Worm (Caenorhabditis elegans) whole organism, young adult: ENCODE results near the gene C45G9.14.
A peak's percentile ranks its signal among the peaks of the same experiment; 100 is the strongest.

Experiments
- B0336.3 ChIP-seq: fragments of 200-800 bp; sonication (Bioruptor generic); IDR thresholded peaks from 2 replicates; pipeline ENCODE4 v1.3.6; 2022; ENCODE audit warnings: missing genetic modification characterization, missing compliant biosample characterization
- F23B12.7 ChIP-seq: sonication (generic microtip); optimal IDR thresholded peaks from 2 replicates; lab custom pipeline; 2017; ENCODE audit warnings: missing genetic modification characterization, mild to moderate bottlenecking, missing compliant biosample characterization, antibody characterized with exemption, moderate library complexity; ENCODE audit not compliant: insufficient read depth
- F33H1.4 ChIP-seq: fragments of 200-800 bp; sonication (Bioruptor generic); IDR thresholded peaks from 2 replicates; pipeline ENCODE4 v1.3.6; 2022; ENCODE audit warnings: missing genetic modification reagents, missing genetic modification characterization, missing compliant biosample characterization
- F37B4.10 ChIP-seq: fragments of 200-800 bp; sonication (Bioruptor generic); IDR thresholded peaks from 2 replicates; pipeline ENCODE4 v1.3.6; 2022; ENCODE audit warnings: missing genetic modification characterization, missing compliant biosample characterization
- F52B5.7 ChIP-seq: sonication (generic microtip); optimal IDR thresholded peaks from 2 replicates; lab custom pipeline; 2016; ENCODE audit warnings: mild to moderate bottlenecking, missing genetic modification characterization, missing compliant biosample characterization
- Y67H2A.10 ChIP-seq: fragments of 200-800 bp; sonication (Bioruptor generic); conservative IDR thresholded peaks from 2 replicates; pipeline ENCODE4 v1.3.6; 2022; ENCODE audit warnings: missing genetic modification reagents, missing genetic modification characterization, missing compliant biosample characterization
- Y79H2A.3 ChIP-seq: fragments of 200-800 bp; sonication (Bioruptor generic); conservative IDR thresholded peaks from 2 replicates; pipeline ENCODE4 v1.3.6; 2022; ENCODE audit warnings: missing genetic modification reagents, missing genetic modification characterization, missing compliant biosample characterization
- Y95B8A.8 ChIP-seq: fragments of 200-800 bp; sonication (Bioruptor generic); IDR thresholded peaks from 2 replicates; pipeline ENCODE4 v1.3.6; 2022; ENCODE audit warnings: missing genetic modification reagents, missing genetic modification characterization, missing compliant biosample characterization
- aptf-2 ChIP-seq: fragments of 200-800 bp; sonication (Bioruptor generic); conservative IDR thresholded peaks from 2 replicates; pipeline ENCODE4 v1.3.6; 2022; ENCODE audit warnings: missing genetic modification reagents, missing genetic modification characterization, missing compliant biosample characterization
- athp-1 ChIP-seq: sonication (generic microtip); optimal IDR thresholded peaks from 2 replicates; lab custom pipeline; 2017; ENCODE audit warnings: mild to moderate bottlenecking, missing genetic modification characterization, missing compliant biosample characterization
- cebp-2 ChIP-seq: fragments of 200-800 bp; sonication (Bioruptor generic); IDR thresholded peaks from 2 replicates; pipeline ENCODE4 v1.3.6; 2022; ENCODE audit warnings: missing genetic modification characterization, missing compliant biosample characterization
- ceh-100 ChIP-seq: fragments of 200-800 bp; sonication (Bioruptor generic); IDR thresholded peaks from 2 replicates; pipeline ENCODE4 v1.3.6; 2022; ENCODE audit warnings: missing genetic modification reagents, missing genetic modification characterization, missing compliant biosample characterization
- ceh-27 ChIP-seq: fragments of 200-800 bp; sonication (Bioruptor generic); optimal IDR thresholded peaks from 2 replicates; lab custom pipeline; 2018; ENCODE audit warnings: mild to moderate bottlenecking, missing genetic modification characterization, moderate library complexity, missing compliant biosample characterization
- dox-1 ChIP-seq: fragments of 200-800 bp; sonication (Bioruptor generic); IDR thresholded peaks from 2 replicates; pipeline ENCODE4 v1.3.6; 2022; ENCODE audit warnings: missing genetic modification reagents, missing genetic modification characterization, missing compliant biosample characterization
- efl-1 ChIP-seq: fragments of 150-350 bp; optimal IDR thresholded peaks from 2 replicates; lab custom pipeline; 2014; ENCODE audit warnings: missing biosample characterization, missing genetic modification reagents, missing genetic modification characterization
- ekl-4 ChIP-seq: fragments of 200-800 bp; sonication (Bioruptor generic); IDR thresholded peaks from 2 replicates; pipeline ENCODE4 v1.3.6; 2022; ENCODE audit warnings: missing genetic modification reagents, missing genetic modification characterization, missing compliant biosample characterization
- lag-1 ChIP-seq: fragments of 200-800 bp; sonication (Bioruptor generic); IDR thresholded peaks from 2 replicates; pipeline ENCODE4 v1.3.6; 2022; ENCODE audit warnings: missing genetic modification reagents, missing genetic modification characterization, missing compliant biosample characterization
- let-526 ChIP-seq: fragments of 200-800 bp; sonication (Bioruptor generic); IDR thresholded peaks from 2 replicates; pipeline ENCODE4 v1.3.6; 2022; ENCODE audit warnings: missing genetic modification reagents, missing genetic modification characterization, missing compliant biosample characterization
- lin-40 ChIP-seq: sonication (generic microtip); optimal IDR thresholded peaks from 2 replicates; lab custom pipeline; 2016; ENCODE audit warnings: missing genetic modification characterization, mild to moderate bottlenecking, missing compliant biosample characterization, missing genotype, missing genetic modification reagents
- lsl-1 ChIP-seq: fragments of 200-800 bp; sonication (Bioruptor generic); optimal IDR thresholded peaks from 2 replicates; lab custom pipeline; 2018; ENCODE audit warnings: mild to moderate bottlenecking, missing genetic modification characterization, moderate library complexity, missing compliant biosample characterization
- madf-10 ChIP-seq: sonication (generic microtip); optimal IDR thresholded peaks from 2 replicates; lab custom pipeline; 2016; ENCODE audit warnings: mild to moderate bottlenecking, missing genetic modification characterization, missing compliant biosample characterization
- madf-8 ChIP-seq: fragments of 200-800 bp; sonication (Bioruptor generic); conservative IDR thresholded peaks from 2 replicates; pipeline ENCODE4 v1.3.6; 2022; ENCODE audit warnings: missing genetic modification reagents, missing genetic modification characterization, missing compliant biosample characterization
- mes-4 ChIP-seq: sonication (generic microtip); optimal IDR thresholded peaks from 2 replicates; lab custom pipeline; 2016; ENCODE audit warnings: missing genotype, missing genetic modification characterization, missing compliant biosample characterization
- nfya-1 ChIP-seq: sonication (generic microtip); optimal IDR thresholded peaks from 2 replicates; lab custom pipeline; 2017; ENCODE audit warnings: antibody characterized with exemption, missing compliant biosample characterization, missing genetic modification characterization, borderline replicate concordance; ENCODE audit not compliant: insufficient read depth
- nhr-27 ChIP-seq: fragments of 200-800 bp; sonication (Bioruptor generic); optimal IDR thresholded peaks from 2 replicates; lab custom pipeline; 2018; ENCODE audit warnings: mild to moderate bottlenecking, missing genetic modification characterization, moderate library complexity, missing compliant biosample characterization
- nhr-80 ChIP-seq: sonication (generic microtip); optimal IDR thresholded peaks from 2 replicates; lab custom pipeline; 2016; ENCODE audit warnings: missing genetic modification characterization, missing compliant biosample characterization
- rpc-1 ChIP-seq, 2 experiments: fragments of 150-350 bp in 1 of 2; sonication (generic microtip) in 1 of 2; optimal IDR thresholded peaks; 2 replicates each; lab custom pipeline; 2014 to 2018; ENCODE audit warnings: missing biosample characterization in 1 of 2, missing genetic modification characterization in 1 of 2, missing genetic modification reagents in 1 of 2, missing genotype in 1 of 2
- sea-2 ChIP-seq: fragments of 200-800 bp; sonication (Bioruptor generic); IDR thresholded peaks from 2 replicates; pipeline ENCODE4 v1.3.6; 2022; ENCODE audit warnings: missing genetic modification characterization, missing compliant biosample characterization
- snpc-4 ChIP-seq, 5 experiments: fragments of 150-350 bp in 1 of 5; sonication (generic microtip) in 4 of 5; optimal IDR thresholded peaks; 2 replicates each; lab custom pipeline; 2014 to 2018; ENCODE audit warnings: missing genetic modification characterization in 5 of 5, missing biosample characterization in 3 of 5, antibody characterized with exemption in 2 of 5, mild to moderate bottlenecking in 2 of 5, missing compliant biosample characterization in 2 of 5, missing genotype in 2 of 5, moderate library complexity in 2 of 5, missing genetic modification reagents in 1 of 5
- somi-1 ChIP-seq: fragments of 200-800 bp; sonication (Bioruptor generic); optimal IDR thresholded peaks from 2 replicates; lab custom pipeline; 2018; ENCODE audit warnings: mild to moderate bottlenecking, missing genetic modification characterization, missing compliant biosample characterization
- tbp1 ChIP-seq: fragments of 200-800 bp; sonication (Bioruptor generic); optimal IDR thresholded peaks from 2 replicates; lab custom pipeline; 2018; ENCODE audit warnings: mild to moderate bottlenecking, missing genetic modification characterization, missing compliant biosample characterization
- tlf-1 ChIP-seq: fragments of 200-800 bp; sonication (Bioruptor generic); optimal IDR thresholded peaks from 2 replicates; lab custom pipeline; 2018; ENCODE audit warnings: mild to moderate bottlenecking, missing genetic modification characterization, missing compliant biosample characterization
- unc-130 ChIP-seq: sonication (generic microtip); optimal IDR thresholded peaks from 2 replicates; lab custom pipeline; 2016; ENCODE audit warnings: missing genetic modification reagents, missing genetic modification characterization, missing compliant biosample characterization
- ztf-22 ChIP-seq: fragments of 200-800 bp; sonication (Bioruptor generic); optimal IDR thresholded peaks from 2 replicates; lab custom pipeline; 2018; ENCODE audit warnings: mild to moderate bottlenecking, missing genetic modification characterization, moderate library complexity, missing compliant biosample characterization
- ztf-28 ChIP-seq: fragments of 200-800 bp; sonication (Bioruptor generic); IDR thresholded peaks from 2 replicates; pipeline ENCODE4 v1.3.6; 2022; ENCODE audit warnings: missing genetic modification reagents, missing genetic modification characterization, missing compliant biosample characterization

The C45G9.14 gene

ce11 chrIII:4998956-4999425 lies 45.8 kb upstream of the C45G9.14 start, which contains the start of gene smcr-8 (continued):
- TF ChIP-seq ekl-4 (GFP tag; lab: Robert Waterston, UW) = 0 out of 2 replicates have a peak, but pooled peaks have one; percentile 42
- TF ChIP-seq mes-4 (tag; lab: Kevin White, UChicago) = no peak
- TF ChIP-seq somi-1 (GFP tag; lab: Kevin White, UChicago) = no peak
- peak; percentile 78 for TF ChIP-seq unc-130 (GFP tag; lab: Kevin White, UChicago)
- TF ChIP-seq cebp-2 (GFP tag; lab: Robert Waterston, UW) = no peak
- peak; percentile 23 for TF ChIP-seq tlf-1 (GFP tag; lab: Kevin White, UChicago)
- TF ChIP-seq nhr-80 (tag; lab: Kevin White, UChicago) = peak; percentile 32
- 0 out of 2 replicates have a peak, but pooled peaks have one; percentile 40 for TF ChIP-seq Y79H2A.3 (GFP tag; lab: Robert Waterston, UW)
- peak; percentile 49 for TF ChIP-seq ceh-27
- no peak for TF ChIP-seq snpc-4 (GFP tag; optimal IDR thresholded peaks at IDR 0.05; lab: Kevin White, UChicago)
- no peak for TF ChIP-seq snpc-4 (tag; optimal IDR thresholded peaks at IDR 0.05; lab: Kevin White, UChicago)
- no peak for TF ChIP-seq nhr-27
- TF ChIP-seq ztf-28 (GFP tag; lab: Robert Waterston, UW) = 0 out of 2 replicates have a peak, but pooled peaks have one; percentile 75
- TF ChIP-seq madf-8 (GFP tag; lab: Robert Waterston, UW) = peak; percentile 69
- peak; percentile 86 for TF ChIP-seq dox-1 (GFP tag; lab: Robert Waterston, UW)

DNA sequence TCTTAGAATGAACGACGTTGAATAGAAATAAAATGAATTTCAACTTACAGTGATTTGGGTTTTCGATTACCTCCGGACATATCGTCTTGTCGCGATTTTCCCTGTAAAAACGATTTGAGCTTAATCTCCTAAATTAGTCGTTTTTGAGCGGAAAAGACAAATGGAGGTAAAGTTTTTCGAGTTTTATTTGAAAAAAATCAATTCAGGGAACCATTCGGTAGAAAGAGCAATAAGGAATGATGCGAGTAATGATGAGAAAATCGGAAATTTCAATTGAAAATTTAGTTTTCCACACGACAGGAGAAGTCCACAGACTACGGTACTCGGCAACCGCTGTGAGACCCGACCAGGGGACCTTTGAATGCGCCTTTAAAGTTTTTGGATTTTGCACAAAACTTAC lies 42.6 kb upstream of the C45G9.14 start, which contains the start of gene R144.10:
Gene R144.10, minus strand, starts transcription at position 101 of the 400 bp plus-strand sequence.
- TF ChIP-seq nfya-1 (tag; lab: Kevin White, UChicago) (no peak), F33H1.4 (GFP tag; lab: Robert Waterston, UW) (peak; percentile 50), lsl-1 (peak; percentile 49)
- TF ChIP-seq, all 124 proteins: peak for 2

DNA sequence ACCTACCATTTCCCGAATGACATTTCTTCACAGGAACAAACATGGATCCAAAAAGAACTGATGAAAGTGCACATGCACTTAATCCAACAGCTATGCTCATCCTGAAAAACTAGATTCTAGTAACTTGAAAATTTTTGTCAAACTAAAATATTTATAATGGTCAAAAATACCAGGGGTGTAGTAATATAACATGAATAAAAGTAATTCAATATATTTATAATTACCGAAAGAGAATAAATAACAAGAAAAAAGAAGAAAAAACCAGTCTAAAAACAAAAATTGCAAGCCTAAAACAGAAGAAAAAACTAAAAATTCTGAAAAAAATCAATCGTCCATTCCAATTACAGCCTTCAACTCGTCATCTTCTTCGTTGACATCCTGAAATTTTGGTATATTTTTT lies 40.2 kb upstream of the C45G9.14 start, which contains the start of gene R144.6:
Gene R144.6, minus strand, starts transcription at position 101 of the 400 bp plus-strand sequence.
- TF ChIP-seq F23B12.7 (tag; lab: Kevin White, UChicago) (no peak), lag-1 (GFP tag; lab: Robert Waterston, UW) (no peak), efl-1 (no peak), ztf-28 (GFP tag; lab: Robert Waterston, UW) (no peak), nfya-1 (tag; lab: Kevin White, UChicago) (no peak), let-526 (GFP tag; lab: Robert Waterston, UW) (no peak), F37B4.10 (no peak)

DNA sequence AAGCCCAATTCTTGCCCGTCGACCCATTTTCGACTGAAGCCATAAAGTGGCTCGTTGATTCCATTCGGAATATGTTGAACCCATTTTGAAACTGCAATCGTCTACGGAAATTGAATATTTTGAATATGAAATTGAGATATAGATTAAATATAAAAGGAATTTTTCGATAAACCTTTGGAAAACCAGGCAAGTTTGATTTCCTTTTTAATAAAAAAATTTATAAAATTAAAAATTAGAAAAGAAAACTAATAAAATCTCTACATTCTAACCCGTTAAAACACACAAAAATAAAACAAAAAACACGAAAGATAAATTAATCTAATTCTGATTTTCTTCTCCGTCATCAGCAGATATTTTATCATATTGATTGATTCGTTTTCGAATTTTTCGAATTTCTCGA lies 37.9 kb upstream of the C45G9.14 start, which contains the start of gene R144.12:
Gene R144.12, minus strand, starts transcription at position 101 of the 400 bp plus-strand sequence.
- no peak for TF ChIP-seq aptf-2 (GFP tag; lab: Robert Waterston, UW)
- TF ChIP-seq efl-1 = no peak
- no peak for TF ChIP-seq sea-2
- no peak for TF ChIP-seq Y67H2A.10
- TF ChIP-seq athp-1 (tag; lab: Kevin White, UChicago) = no peak
- no peak for TF ChIP-seq B0336.3
- no peak for TF ChIP-seq ceh-100 (GFP tag; lab: Robert Waterston, UW)
- no peak for TF ChIP-seq madf-10 (tag; lab: Kevin White, UChicago)
- no peak for TF ChIP-seq F52B5.7 (tag; lab: Kevin White, UChicago)
- no peak for TF ChIP-seq lin-40 (tag; lab: Kevin White, UChicago)
- TF ChIP-seq rpc-1 (optimal IDR thresholded peaks at IDR 0.05; lab: Kevin White, UChicago) = no peak
- TF ChIP-seq rpc-1 (tag; optimal IDR thresholded peaks at IDR 0.05; lab: Kevin White, UChicago) = no peak
- no peak for TF ChIP-seq nhr-80 (tag; lab: Kevin White, UChicago)
- TF ChIP-seq tbp1 = no peak
- TF ChIP-seq Y95B8A.8 (GFP tag; lab: Robert Waterston, UW) = no peak
- TF ChIP-seq cebp-2 (GFP tag; lab: Robert Waterston, UW) = no peak
- TF ChIP-seq ztf-22 = no peak
